Worm (Caenorhabditis elegans): ENCODE results near the gene B0252.1.
A peak's percentile ranks its signal among the peaks of the same experiment; 100 is the strongest.

- TF ChIP-seq ama-1 (optimal IDR thresholded peaks at IDR 0.05), result no peak
- TF ChIP-seq nhr-23 (tag; optimal IDR thresholded peaks at IDR 0.05), result no peak
- peak; percentile 70 to 81 for TF ChIP-seq lsy-2 (tag; optimal IDR thresholded peaks at IDR 0.05)
- no peak for TF ChIP-seq nhr-77 (tag; optimal IDR thresholded peaks at IDR 0.05)
Measured at ce11 chrII:6913309-6913708, 6.2 kb upstream of the B0252.1 start, which contains the start of gene cyn-10.
